Fruit fly (Drosophila melanogaster) whole organism, embryonic: Measurements from ENCODE around the gene tplus3b.

Experiments used
- Ada2b ChIP-seq: fragments of 200-800 bp; sonication (Bioruptor generic); IDR thresholded peaks from 2 replicates; pipeline ENCODE4 v1.3.6; 2022; ENCODE audit warnings: missing biosample characterization, missing genetic modification characterization
- Asciz ChIP-seq: fragments of 200-800 bp; sonication (Bioruptor generic); optimal IDR thresholded peaks from 2 replicates; lab custom pipeline; 2017; ENCODE audit warnings: missing biosample characterization, mild to moderate bottlenecking, missing genetic modification characterization, missing genetic modification reagents
- Bteb2 ChIP-seq: fragments of 200-800 bp; sonication (Bioruptor generic); optimal IDR thresholded peaks from 2 replicates; lab custom pipeline; 2016; ENCODE audit warnings: missing biosample characterization, missing genetic modification characterization
- CG14667 ChIP-seq: fragments of 200-800 bp; sonication (Bioruptor generic); IDR thresholded peaks from 2 replicates; pipeline ENCODE4 v1.3.6; 2022; ENCODE audit warnings: missing biosample characterization, missing genetic modification characterization
- CG1602 ChIP-seq: fragments of 200-800 bp; sonication (Bioruptor generic); optimal IDR thresholded peaks from 3 replicates; lab custom pipeline; 2016; ENCODE audit warnings: missing biosample characterization, missing genetic modification characterization
- CG1603 ChIP-seq: fragments of 200-800 bp; sonication (Bioruptor generic); optimal IDR thresholded peaks from 2 replicates; lab custom pipeline; 2019; ENCODE audit warnings: missing biosample characterization, mild to moderate bottlenecking, missing genetic modification characterization, moderate library complexity
- CG1647 ChIP-seq: fragments of 200-800 bp; sonication (Bioruptor generic); optimal IDR thresholded peaks from 3 replicates; lab custom pipeline; 2016; ENCODE audit warnings: missing biosample characterization, missing genetic modification characterization
- CG17328 ChIP-seq: fragments of 200-800 bp; sonication (Bioruptor generic); IDR thresholded peaks from 2 replicates; pipeline ENCODE4 v1.3.6; 2022; ENCODE audit warnings: missing biosample characterization, missing genetic modification characterization
- CG2678 ChIP-seq: fragments of 200-800 bp; sonication (Bioruptor generic); optimal IDR thresholded peaks from 3 replicates; lab custom pipeline; 2019; ENCODE audit warnings: missing biosample characterization, mild to moderate bottlenecking, missing genetic modification characterization, moderate library complexity
- CG31388 ChIP-seq: fragments of 200-800 bp; sonication (Bioruptor generic); optimal IDR thresholded peaks from 2 replicates; lab custom pipeline; 2016; ENCODE audit warnings: missing biosample characterization, missing genetic modification characterization
- CG3281 ChIP-seq: fragments of 200-800 bp; sonication (Bioruptor generic); optimal IDR thresholded peaks from 3 replicates; lab custom pipeline; 2017; ENCODE audit warnings: missing biosample characterization, mild to moderate bottlenecking, missing genetic modification characterization
- CG34422 ChIP-seq: fragments of 200-800 bp; sonication (Bioruptor generic); IDR thresholded peaks from 3 replicates; pipeline ENCODE4 v1.3.6; 2022; ENCODE audit warnings: missing biosample characterization, missing genetic modification characterization
- CG5180 ChIP-seq: fragments of 200-800 bp; sonication (Bioruptor generic); optimal IDR thresholded peaks from 3 replicates; lab custom pipeline; 2017; ENCODE audit warnings: missing biosample characterization, missing genetic modification characterization, mild to moderate bottlenecking, moderate library complexity, missing genetic modification reagents
- CG6254 ChIP-seq: fragments of 200-800 bp; sonication (Bioruptor generic); optimal IDR thresholded peaks from 3 replicates; lab custom pipeline; 2017; ENCODE audit warnings: mild to moderate bottlenecking, missing biosample characterization, missing genetic modification reagents, missing genetic modification characterization
- CG6654 ChIP-seq: fragments of 200-800 bp; sonication (Bioruptor generic); optimal IDR thresholded peaks from 2 replicates; lab custom pipeline; 2017; ENCODE audit warnings: missing biosample characterization, mild to moderate bottlenecking, missing genetic modification characterization
- CG7271 ChIP-seq: fragments of 200-800 bp; sonication (Bioruptor generic); optimal IDR thresholded peaks from 2 replicates; lab custom pipeline; 2018; ENCODE audit warnings: missing biosample characterization, mild to moderate bottlenecking, missing genetic modification characterization, moderate library complexity
- CG7372 ChIP-seq: fragments of 200-800 bp; sonication (Bioruptor generic); IDR thresholded peaks from 2 replicates; pipeline ENCODE4 v1.3.6; 2022; ENCODE audit warnings: missing biosample characterization, missing genetic modification characterization
- Dbx ChIP-seq: fragments of 200-800 bp; sonication (Bioruptor generic); IDR thresholded peaks from 3 replicates; pipeline ENCODE4 v1.3.6; 2022; ENCODE audit warnings: missing biosample characterization, missing genetic modification characterization
- Deaf1 ChIP-seq: fragments of 200-800 bp; optimal IDR thresholded peaks from 3 replicates; lab custom pipeline; 2019; ENCODE audit warnings: missing biosample characterization, mild to moderate bottlenecking, missing genetic modification characterization, moderate library complexity
- Fer2 ChIP-seq: fragments of 200-800 bp; sonication (Bioruptor generic); optimal IDR thresholded peaks from 2 replicates; lab custom pipeline; 2018; ENCODE audit warnings: missing biosample characterization, mild to moderate bottlenecking, missing genetic modification characterization, moderate library complexity
- H15 ChIP-seq: fragments of 200-800 bp; sonication (Bioruptor generic); IDR thresholded peaks from 3 replicates; pipeline ENCODE4 v1.3.6; 2022; ENCODE audit warnings: missing biosample characterization, missing genetic modification characterization
- HLH4C ChIP-seq: fragments of 200-800 bp; sonication (Bioruptor generic); IDR thresholded peaks from 3 replicates; pipeline ENCODE4 v1.3.6; 2022; ENCODE audit warnings: missing biosample characterization, missing genetic modification characterization; ENCODE audit not compliant: partially characterized antibody
- HLHmδ ChIP-seq: fragments of 200-800 bp; sonication (Bioruptor generic); optimal IDR thresholded peaks from 2 replicates; lab custom pipeline; 2018; ENCODE audit warnings: missing biosample characterization, mild to moderate bottlenecking, missing genetic modification characterization, moderate library complexity
- Hr51 ChIP-seq, 2 experiments: fragments of 200-800 bp; sonication (Bioruptor generic); optimal IDR thresholded peaks; 2 replicates in 1 of 2; 3 replicates in 1 of 2; lab custom pipeline; 2016 to 2018; ENCODE audit warnings: missing biosample characterization in 2 of 2, missing genetic modification characterization in 2 of 2, mild to moderate bottlenecking in 1 of 2, moderate library complexity in 1 of 2
- MBD-R2 ChIP-seq: fragments of 200-800 bp; sonication (Bioruptor generic); IDR thresholded peaks from 2 replicates; pipeline ENCODE4 v1.3.6; 2022; ENCODE audit warnings: missing biosample characterization, missing genetic modification characterization
- Neu2 ChIP-seq: fragments of 200-800 bp; sonication (Bioruptor generic); optimal IDR thresholded peaks from 3 replicates; lab custom pipeline; 2016; ENCODE audit warnings: missing biosample characterization, missing genetic modification characterization, borderline replicate concordance
- Nf-YA ChIP-seq: fragments of 200-800 bp; sonication (Bioruptor generic); IDR thresholded peaks from 2 replicates; pipeline ENCODE4 v1.3.6; 2022; ENCODE audit warnings: missing biosample characterization, missing genetic modification characterization
- Nf-YB ChIP-seq: fragments of 200-800 bp; sonication (Bioruptor generic); optimal IDR thresholded peaks from 3 replicates; lab custom pipeline; 2019; ENCODE audit warnings: missing biosample characterization, mild to moderate bottlenecking, missing genetic modification characterization, moderate library complexity
- Pdp1 ChIP-seq, 2 experiments: fragments of 200-800 bp; sonication (Bioruptor generic); optimal IDR thresholded peaks; 3 replicates each; lab custom pipeline; 2016; ENCODE audit warnings: missing biosample characterization in 2 of 2, missing genetic modification characterization in 2 of 2, mild to moderate bottlenecking in 1 of 2, moderate library complexity in 1 of 2
- Ravus ChIP-seq: fragments of 200-800 bp; sonication (Bioruptor generic); IDR thresholded peaks from 2 replicates; pipeline ENCODE4 v1.3.6; 2022; ENCODE audit warnings: missing biosample characterization, missing genetic modification characterization
- Sox102F ChIP-seq: fragments of 200-800 bp; sonication (Bioruptor generic); optimal IDR thresholded peaks from 2 replicates; lab custom pipeline; 2018; ENCODE audit warnings: missing biosample characterization, mild to moderate bottlenecking, missing genetic modification characterization, moderate library complexity
- Stat92E ChIP-seq, 3 experiments: fragments of >200 bp in 2 of 3; fragments of 200-800 bp in 1 of 3; sonication (Bioruptor generic) in 1 of 3; optimal IDR thresholded peaks; 2 replicates each; lab custom pipeline; 2017 to 2019; ENCODE audit warnings: missing biosample characterization in 3 of 3, missing genetic modification characterization in 3 of 3, mild to moderate bottlenecking in 1 of 3, moderate library complexity in 1 of 3
- amos ChIP-seq: fragments of 200-800 bp; sonication (Bioruptor generic); IDR thresholded peaks from 2 replicates; pipeline ENCODE4 v1.3.6; 2022; ENCODE audit warnings: missing biosample characterization, missing genetic modification characterization; ENCODE audit not compliant: partially characterized antibody
- bowl ChIP-seq: fragments of 200-800 bp; sonication (Bioruptor generic); IDR thresholded peaks from 2 replicates; pipeline ENCODE4 v1.3.6; 2022; ENCODE audit warnings: missing biosample characterization, missing genetic modification characterization
- cas ChIP-seq: fragments of 200-800 bp; sonication (Bioruptor generic); IDR thresholded peaks from 2 replicates; pipeline ENCODE4 v1.3.6; 2022; ENCODE audit warnings: missing biosample characterization, missing genetic modification characterization
- chif ChIP-seq, 2 experiments: fragments of 200-800 bp; sonication (Bioruptor generic); optimal IDR thresholded peaks; 3 replicates each; lab custom pipeline; 2016; ENCODE audit warnings: missing biosample characterization in 2 of 2, missing genetic modification characterization in 2 of 2
- corto ChIP-seq: fragments of 200-800 bp; sonication (Bioruptor generic); optimal IDR thresholded peaks from 2 replicates; lab custom pipeline; 2016; ENCODE audit warnings: missing biosample characterization, mild to moderate bottlenecking, missing genetic modification characterization, moderate library complexity
- crc ChIP-seq: fragments of 200-800 bp; sonication (Bioruptor generic); optimal IDR thresholded peaks from 2 replicates; lab custom pipeline; 2016; ENCODE audit warnings: missing biosample characterization, missing genetic modification characterization
- eve ChIP-seq, 2 experiments: fragments of >200 bp; optimal IDR thresholded peaks; 2 replicates each; lab custom pipeline; 2017; ENCODE audit warnings: missing biosample characterization in 2 of 2, missing genetic modification characterization in 2 of 2
- fd3F ChIP-seq: fragments of 200-800 bp; sonication (Bioruptor generic); optimal IDR thresholded peaks from 2 replicates; lab custom pipeline; 2018; ENCODE audit warnings: missing biosample characterization, mild to moderate bottlenecking, missing genetic modification characterization, moderate library complexity
- hb ChIP-seq: fragments of 200-800 bp; sonication (Bioruptor generic); IDR thresholded peaks from 3 replicates; pipeline ENCODE4 v1.3.6; 2022; ENCODE audit warnings: missing biosample characterization, missing genetic modification characterization; ENCODE audit not compliant: partially characterized antibody
- kah ChIP-seq: fragments of 200-800 bp; sonication (Bioruptor generic); optimal IDR thresholded peaks from 2 replicates; lab custom pipeline; 2018; ENCODE audit warnings: missing biosample characterization, mild to moderate bottlenecking, missing genetic modification characterization
- maf-S ChIP-seq: fragments of 200-800 bp; sonication (Bioruptor generic); optimal IDR thresholded peaks from 2 replicates; lab custom pipeline; 2016; ENCODE audit warnings: missing biosample characterization, missing genetic modification characterization
- mirr ChIP-seq: fragments of 200-800 bp; sonication (Bioruptor generic); optimal IDR thresholded peaks from 3 replicates; lab custom pipeline; 2018; ENCODE audit warnings: missing biosample characterization, mild to moderate bottlenecking, missing genetic modification characterization
- nerfin-1 ChIP-seq: fragments of 200-800 bp; sonication (Bioruptor generic); optimal IDR thresholded peaks from 3 replicates; lab custom pipeline; 2019; ENCODE audit warnings: missing biosample characterization, mild to moderate bottlenecking, missing genetic modification characterization, moderate library complexity
- seq ChIP-seq: fragments of 200-800 bp; sonication (Bioruptor generic); IDR thresholded peaks from 2 replicates; pipeline ENCODE4 v1.3.6; 2022; ENCODE audit warnings: missing biosample characterization, missing genetic modification characterization
- sisA ChIP-seq: fragments of 200-800 bp; sonication (Bioruptor generic); IDR thresholded peaks from 2 replicates; pipeline ENCODE4 v1.3.6; 2022; ENCODE audit warnings: missing biosample characterization, missing genetic modification characterization
- slp2 ChIP-seq: fragments of 200-800 bp; sonication (Bioruptor generic); optimal IDR thresholded peaks from 2 replicates; lab custom pipeline; 2016; ENCODE audit warnings: missing biosample characterization, missing genetic modification characterization
- tup ChIP-seq: fragments of 200-800 bp; sonication (Bioruptor generic); optimal IDR thresholded peaks from 2 replicates; lab custom pipeline; 2016; ENCODE audit warnings: missing biosample characterization, mild to moderate bottlenecking, missing genetic modification characterization, moderate library complexity
- tx ChIP-seq: fragments of 200-800 bp; sonication (Bioruptor generic); optimal IDR thresholded peaks from 2 replicates; lab custom pipeline; 2016; ENCODE audit warnings: missing biosample characterization, missing genetic modification characterization
- zf30C ChIP-seq: fragments of 200-800 bp; sonication (Bioruptor generic); optimal IDR thresholded peaks from 3 replicates; lab custom pipeline; 2018; ENCODE audit warnings: missing biosample characterization, mild to moderate bottlenecking, missing genetic modification characterization

Gene tplus3b

DNA sequence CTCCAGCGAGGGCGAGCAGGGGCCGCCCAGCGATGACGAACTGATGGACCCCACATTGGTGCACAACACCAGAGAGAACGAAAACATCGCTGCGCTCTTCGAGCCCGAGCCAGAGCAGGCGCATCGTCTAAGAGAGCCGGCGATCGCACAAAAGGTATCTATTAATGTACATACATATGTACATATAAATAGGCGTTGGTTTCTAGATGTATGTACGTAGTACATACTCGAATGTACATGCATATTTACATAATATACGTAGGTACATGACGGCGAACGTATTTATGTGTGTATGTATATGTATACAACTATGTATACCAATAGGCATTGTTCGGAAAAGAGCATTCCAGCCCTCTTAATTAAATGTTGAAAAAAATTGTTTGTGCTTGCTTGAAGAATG is 39.9 kb upstream of the tplus3b start (continued):
- no peak for TF ChIP-seq corto (GFP tag; lab: Kevin White, UChicago)
- TF ChIP-seq CG17328 (GFP tag; lab: Robert Waterston, UW) = no peak
- TF ChIP-seq CG7372 (GFP tag; lab: Robert Waterston, UW) = no peak
- TF ChIP-seq chif (GFP tag; optimal IDR thresholded peaks at IDR 0.05; lab: Kevin White, UChicago) = no peak
- peak; percentile 64 for TF ChIP-seq nerfin-1 (tag; lab: Kevin White, UChicago)
- peak; percentile 58 for TF ChIP-seq CG6254 (GFP tag; lab: Kevin White, UChicago)
- TF ChIP-seq CG3281 = peak; percentile 30
- TF ChIP-seq amos (GFP tag; lab: Robert Waterston, UW) = no peak
- TF ChIP-seq cas (GFP tag; lab: Robert Waterston, UW) = no peak
- TF ChIP-seq seq (GFP tag; lab: Robert Waterston, UW) = no peak
- TF ChIP-seq HLH4C (GFP tag; lab: Robert Waterston, UW) = no peak
- TF ChIP-seq eve (GFP tag; optimal IDR thresholded peaks at IDR 0.05; lab: Kevin White, UChicago) = no peak
- peak; percentile 94 for TF ChIP-seq mirr (GFP tag; lab: Kevin White, UChicago)
- peak; percentile 78 for TF ChIP-seq CG2678 (tag; lab: Kevin White, UChicago)
- no peak for TF ChIP-seq maf-S (GFP tag; lab: Kevin White, UChicago)
- peak; percentile 51 for TF ChIP-seq CG5180
- no peak for TF ChIP-seq CG14667 (GFP tag; lab: Robert Waterston, UW)
- TF ChIP-seq Dbx (GFP tag; lab: Robert Waterston, UW) = no peak
- TF ChIP-seq CG6654 (GFP tag; lab: Kevin White, UChicago) = no peak
- no peak for TF ChIP-seq fd3F (GFP tag; lab: Kevin White, UChicago)
- TF ChIP-seq Hr51 (GFP tag; optimal IDR thresholded peaks at IDR 0.05; lab: Kevin White, UChicago) = no peak
- TF ChIP-seq Bteb2 (GFP tag; lab: Kevin White, UChicago) = no peak
- peak; percentile 9 for TF ChIP-seq Deaf1
- TF ChIP-seq CG7271 (tag; lab: Kevin White, UChicago) = peak; percentile 21
- TF ChIP-seq CG1603 (tag; lab: Kevin White, UChicago) = no peak
- TF ChIP-seq CG34422 (GFP tag; lab: Robert Waterston, UW) = no peak; the same call in 2 of the 3 replicates
- no peak for TF ChIP-seq Ada2b
- TF ChIP-seq hb = no peak
- TF ChIP-seq Nf-YB (GFP tag; lab: Kevin White, UChicago) = no peak
- no peak for TF ChIP-seq crc (GFP tag; lab: Kevin White, UChicago)
- TF ChIP-seq slp2 (GFP tag; lab: Kevin White, UChicago) = no peak
- no peak for TF ChIP-seq zf30C (GFP tag; lab: Kevin White, UChicago)
- TF ChIP-seq Fer2 (tag; lab: Kevin White, UChicago) = peak; percentile 72
- TF ChIP-seq tup (GFP tag; lab: Kevin White, UChicago) = no peak
- no peak for TF ChIP-seq sisA (GFP tag; lab: Robert Waterston, UW)
- no peak for TF ChIP-seq H15 (GFP tag; lab: Robert Waterston, UW)
- TF ChIP-seq CG31388 (GFP tag; lab: Kevin White, UChicago) = no peak
- TF ChIP-seq Nf-YA (GFP tag; lab: Robert Waterston, UW) = no peak
- TF ChIP-seq Pdp1 (GFP tag; optimal IDR thresholded peaks at IDR 0.05; lab: Kevin White, UChicago) = peak in 1 of 2 experiments; percentile 35
- TF ChIP-seq CG1647 (GFP tag; lab: Kevin White, UChicago) = no peak
- peak; percentile 76 for TF ChIP-seq Asciz (GFP tag; lab: Kevin White, UChicago)
- no peak for TF ChIP-seq CG1602 (GFP tag; lab: Kevin White, UChicago)
- no peak for TF ChIP-seq MBD-R2
- no peak for TF ChIP-seq Sox102F (GFP tag; lab: Kevin White, UChicago)
- no peak for TF ChIP-seq tx (GFP tag; lab: Kevin White, UChicago)
- no peak for TF ChIP-seq Neu2 (GFP tag; lab: Kevin White, UChicago)
- TF ChIP-seq Ravus (GFP tag; lab: Robert Waterston, UW) = no peak
- peak; percentile 72 for TF ChIP-seq HLHmδ (GFP tag; lab: Kevin White, UChicago)
- TF ChIP-seq bowl (GFP tag; lab: Robert Waterston, UW) = no peak
- no peak for TF ChIP-seq Stat92E (GFP tag; optimal IDR thresholded peaks at IDR 0.05; lab: Kevin White, UChicago)
- peak; percentile 50 for TF ChIP-seq kah (GFP tag; lab: Kevin White, UChicago)
